Worm (Caenorhabditis elegans) whole organism, L3 larva: ENCODE measurements around the gene polg-1.

ENCODE experiments used
- R02D3.7 ChIP-seq: fragments of 150-350 bp; optimal IDR thresholded peaks from 2 replicates; lab custom pipeline; 2014; ENCODE audit warnings: missing biosample characterization, missing genetic modification characterization
- ZK546.5 ChIP-seq: sonication (generic microtip); optimal IDR thresholded peaks from 2 replicates; lab custom pipeline; 2017; ENCODE audit warnings: missing biosample characterization, missing genetic modification characterization
- aly-2 ChIP-seq: fragments of 150-350 bp; optimal IDR thresholded peaks from 2 replicates; lab custom pipeline; 2014; ENCODE audit warnings: missing biosample characterization, missing genetic modification characterization
- ama-1 ChIP-seq: fragments of 150-350 bp; optimal IDR thresholded peaks from 2 replicates; lab custom pipeline; 2018
- ceh-16 ChIP-seq: sonication (generic microtip); optimal IDR thresholded peaks from 2 replicates; lab custom pipeline; 2017; ENCODE audit warnings: missing biosample characterization, missing genetic modification characterization
- ceh-28 ChIP-seq: fragments of 150-350 bp; optimal IDR thresholded peaks from 2 replicates; lab custom pipeline; 2014; ENCODE audit warnings: missing biosample characterization, missing genetic modification reagents, missing genetic modification characterization
- ceh-82 ChIP-seq: fragments of 150-350 bp; optimal IDR thresholded peaks from 2 replicates; lab custom pipeline; 2014; ENCODE audit warnings: missing biosample characterization, missing genetic modification characterization
- daf-12 ChIP-seq: fragments of 150-350 bp; optimal IDR thresholded peaks from 2 replicates; lab custom pipeline; 2014; ENCODE audit warnings: missing biosample characterization, missing genetic modification reagents, missing genetic modification characterization
- egl-27 ChIP-seq: sonication (generic microtip); optimal IDR thresholded peaks from 4 replicates; lab custom pipeline; 2017; ENCODE audit warnings: missing biosample characterization, missing genetic modification reagents, missing genetic modification characterization
- elt-1 ChIP-seq: fragments of 150-350 bp; optimal IDR thresholded peaks from 2 replicates; lab custom pipeline; 2014; ENCODE audit warnings: missing biosample characterization, missing genetic modification characterization
- elt-2 ChIP-seq: sonication (generic microtip); optimal IDR thresholded peaks from 2 replicates; lab custom pipeline; 2016; ENCODE audit warnings: missing genetic modification reagents, mild to moderate bottlenecking, missing genetic modification characterization, missing compliant biosample characterization
- elt-3 ChIP-seq, 3 experiments: fragments of 150-350 bp in 1 of 3; sonication (generic microtip) in 2 of 3; optimal IDR thresholded peaks; 2 replicates in 2 of 3; 4 replicates in 1 of 3; lab custom pipeline; 2014 to 2017; ENCODE audit warnings: missing biosample characterization in 3 of 3, missing genetic modification characterization in 3 of 3
- eor-1 ChIP-seq, 2 experiments: fragments of 150-350 bp; optimal IDR thresholded peaks; 2 replicates each; lab custom pipeline; 2014 to 2018; ENCODE audit warnings: missing biosample characterization in 2 of 2, missing genetic modification characterization in 2 of 2
- fkh-10 ChIP-seq: sonication (generic microtip); optimal IDR thresholded peaks from 2 replicates; lab custom pipeline; 2017; ENCODE audit warnings: missing biosample characterization, missing genetic modification reagents, missing genetic modification characterization
- fos-1 ChIP-seq: fragments of 150-350 bp; optimal IDR thresholded peaks from 2 replicates; lab custom pipeline; 2014; ENCODE audit warnings: missing biosample characterization, missing genetic modification characterization
- hmg-11 ChIP-seq: sonication (generic microtip); optimal IDR thresholded peaks from 2 replicates; lab custom pipeline; 2016; ENCODE audit warnings: missing genetic modification characterization, missing compliant biosample characterization
- jun-1 ChIP-seq: fragments of 150-350 bp; optimal IDR thresholded peaks from 2 replicates; lab custom pipeline; 2014; ENCODE audit warnings: missing biosample characterization, missing genetic modification reagents, missing genetic modification characterization
- lsy-12 ChIP-seq: sonication (generic microtip); optimal IDR thresholded peaks from 2 replicates; lab custom pipeline; 2016; ENCODE audit warnings: mild to moderate bottlenecking, missing genetic modification characterization, missing compliant biosample characterization
- mdl-1 ChIP-seq: fragments of 150-350 bp; optimal IDR thresholded peaks from 2 replicates; lab custom pipeline; 2014; ENCODE audit warnings: missing biosample characterization, missing genetic modification characterization
- nfya-1 ChIP-seq: sonication (generic microtip); optimal IDR thresholded peaks from 2 replicates; lab custom pipeline; 2017; ENCODE audit warnings: missing genetic modification characterization, mild to moderate bottlenecking, missing compliant biosample characterization, antibody characterized with exemption, moderate library complexity; ENCODE audit not compliant: insufficient read depth
- nhr-11 ChIP-seq: fragments of 150-350 bp; optimal IDR thresholded peaks from 2 replicates; lab custom pipeline; 2014; ENCODE audit warnings: missing biosample characterization, missing genetic modification characterization
- nhr-12 ChIP-seq: fragments of 150-350 bp; optimal IDR thresholded peaks from 2 replicates; lab custom pipeline; 2014; ENCODE audit warnings: missing biosample characterization, missing genetic modification characterization
- nhr-23 ChIP-seq: fragments of 150-350 bp; optimal IDR thresholded peaks from 2 replicates; lab custom pipeline; 2014; ENCODE audit warnings: missing biosample characterization, missing genetic modification reagents, missing genetic modification characterization
- nhr-237 ChIP-seq: fragments of 150-350 bp; optimal IDR thresholded peaks from 2 replicates; lab custom pipeline; 2014; ENCODE audit warnings: missing biosample characterization, missing genetic modification characterization
- nhr-25 ChIP-seq: sonication (generic microtip); optimal IDR thresholded peaks from 2 replicates; lab custom pipeline; 2017; ENCODE audit warnings: missing biosample characterization, missing genetic modification characterization
- nhr-67 ChIP-seq: fragments of 150-350 bp; optimal IDR thresholded peaks from 2 replicates; lab custom pipeline; 2014; ENCODE audit warnings: missing biosample characterization, missing genetic modification characterization
- nhr-77 ChIP-seq: fragments of 150-350 bp; optimal IDR thresholded peaks from 2 replicates; lab custom pipeline; 2014; ENCODE audit warnings: missing biosample characterization, missing genetic modification characterization
- pha-4 ChIP-seq: fragments of 150-350 bp; optimal IDR thresholded peaks from 2 replicates; lab custom pipeline; 2014; ENCODE audit warnings: missing biosample characterization, missing genetic modification reagents, missing genetic modification characterization
- pqm-1 ChIP-seq: fragments of 150-350 bp; optimal IDR thresholded peaks from 2 replicates; lab custom pipeline; 2017; ENCODE audit warnings: missing biosample characterization, missing genetic modification characterization, inconsistent platforms
- skn-1 ChIP-seq: fragments of 150-350 bp; optimal IDR thresholded peaks from 2 replicates; lab custom pipeline; 2014; ENCODE audit warnings: missing biosample characterization, missing genetic modification characterization
- tbx-2 ChIP-seq: sonication (generic microtip); optimal IDR thresholded peaks from 2 replicates; lab custom pipeline; 2016; ENCODE audit warnings: mild to moderate bottlenecking, missing genetic modification characterization, missing compliant biosample characterization
- unc-39 ChIP-seq: sonication (generic microtip); optimal IDR thresholded peaks from 4 replicates; lab custom pipeline; 2017; ENCODE audit warnings: missing biosample characterization, missing genetic modification characterization
- zag-1 ChIP-seq: fragments of 150-350 bp; optimal IDR thresholded peaks from 2 replicates; lab custom pipeline; 2014; ENCODE audit warnings: missing biosample characterization, missing genetic modification characterization

polg-1 gene

ce11 chrII:12199912-12200637 lies at the start of gene polg-1:
polg-1 (minus strand) TSS chrII:12199962.
- TF ChIP-seq fkh-10 (GFP tag; lab: Kevin White, UChicago) (no peak), nhr-77 (tag; lab: Kevin White, UChicago) (no peak), ceh-82 (tag; lab: Kevin White, UChicago) (no peak), ceh-28 (tag; lab: Kevin White, UChicago) (peak; percentile 88)

DNA sequence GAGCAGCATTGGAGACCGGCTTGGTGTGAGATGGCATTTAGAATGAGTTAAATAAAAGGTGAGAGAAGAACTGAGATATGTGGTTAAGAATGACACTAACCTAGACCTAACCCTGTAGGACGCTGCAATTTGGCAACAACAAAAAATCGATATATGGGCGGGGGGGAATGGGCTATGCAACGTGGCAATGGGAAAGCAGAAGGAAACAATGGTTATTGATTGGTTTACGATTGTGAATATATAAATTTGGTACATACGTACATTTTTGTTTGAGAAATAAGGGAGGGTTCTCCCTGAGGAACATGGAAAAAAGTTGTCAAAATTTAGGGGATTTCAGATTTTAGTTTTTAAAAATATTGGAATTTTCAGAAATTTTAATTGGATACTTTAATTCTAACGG lies 49.3 kb upstream of the polg-1 start, which contains the start of gene tag-276:
tag-276 (minus strand) TSS at position 101 of the 400 bp plus-strand sequence.
- TF ChIP-seq skn-1 (tag; lab: Kevin White, UChicago) (no peak), tbx-2 (tag; lab: Kevin White, UChicago) (no peak), unc-39 (tag; lab: Kevin White, UChicago) (no peak), ceh-82 (tag; lab: Kevin White, UChicago) (no peak), nfya-1 (tag; lab: Kevin White, UChicago) (no peak)

DNA sequence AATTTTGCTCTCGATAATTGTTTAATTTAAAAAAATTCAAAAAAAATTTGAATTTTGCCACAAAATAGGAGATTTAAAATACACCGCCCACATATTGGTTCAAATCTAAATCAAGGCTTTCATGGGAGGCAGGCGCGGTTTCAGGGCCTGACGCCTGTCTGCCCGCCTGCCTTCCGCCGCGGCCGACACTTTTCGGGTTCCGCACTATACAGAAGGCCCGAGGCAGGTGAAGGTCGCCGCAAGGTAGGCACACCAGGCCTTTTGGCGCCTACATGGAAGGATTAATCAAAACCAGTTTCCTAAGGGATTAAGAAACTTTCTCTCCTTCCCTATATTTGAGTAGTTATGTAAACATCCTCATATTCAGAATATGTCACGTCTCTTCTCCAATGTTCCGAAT lies 42.8 kb upstream of the polg-1 start, which contains the start of gene Y57A10A.24:
Y57A10A.24 (plus strand) TSS at position 396 of the 400 bp plus-strand sequence.
- no peak for TF ChIP-seq fkh-10 (GFP tag; lab: Kevin White, UChicago)
- TF ChIP-seq tbx-2 (tag; lab: Kevin White, UChicago) = no peak
- no peak for TF ChIP-seq eor-1 (tag; optimal IDR thresholded peaks at IDR 0.05; lab: Kevin White, UChicago)
- TF ChIP-seq aly-2 (tag; lab: Kevin White, UChicago) = no peak
- TF ChIP-seq nhr-237 = no peak
- no peak for TF ChIP-seq ceh-82 (tag; lab: Kevin White, UChicago)
- TF ChIP-seq elt-2 (tag; lab: Kevin White, UChicago) = no peak
- TF ChIP-seq R02D3.7 (tag; lab: Kevin White, UChicago) = no peak
- no peak for TF ChIP-seq nhr-11
- no peak for TF ChIP-seq nhr-12 (tag; lab: Kevin White, UChicago)
- no peak for TF ChIP-seq ama-1
- no peak for TF ChIP-seq ceh-28 (tag; lab: Kevin White, UChicago)
- no peak for TF ChIP-seq ZK546.5 (tag; lab: Kevin White, UChicago)
- no peak for TF ChIP-seq mdl-1 (tag; lab: Kevin White, UChicago)
- TF ChIP-seq lsy-12 (tag; lab: Kevin White, UChicago) = no peak
- TF ChIP-seq skn-1 (tag; lab: Kevin White, UChicago) = no peak
- no peak for TF ChIP-seq zag-1
- TF ChIP-seq elt-1 = no peak
- TF ChIP-seq nhr-67 (tag; lab: Kevin White, UChicago) = no peak

DNA sequence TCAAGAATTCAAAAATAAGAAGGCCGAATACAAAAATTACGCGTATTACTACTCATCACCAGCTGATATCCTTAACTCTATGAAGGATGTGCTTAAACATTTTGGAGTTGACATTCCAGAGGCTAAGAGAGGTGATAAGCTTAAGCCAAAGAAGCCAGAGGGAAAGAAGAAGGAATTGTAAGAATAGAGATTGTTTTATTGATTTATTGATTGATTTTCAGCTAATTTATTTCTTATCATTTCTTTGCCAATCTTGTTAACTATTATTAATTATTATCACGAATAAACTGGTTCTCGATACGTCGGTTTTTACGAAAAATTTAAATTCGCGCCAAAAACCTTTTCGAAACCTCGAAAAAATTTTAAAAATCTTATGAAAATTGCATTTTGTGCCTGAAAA lies 42.0 kb upstream of the polg-1 start:
- TF ChIP-seq ceh-28 (tag; lab: Kevin White, UChicago) (peak; percentile 76), ceh-82 (tag; lab: Kevin White, UChicago) (no peak)
- TF ChIP-seq, all 47 proteins: peak for 1

ce11 chrII:12240088-12240487 lies 40.3 kb upstream of the polg-1 start, which contains the start of gene txdc-12.1:
txdc-12.1 (plus strand) TSS chrII:12240388.
- no peak for TF ChIP-seq ceh-16 (tag; lab: Kevin White, UChicago)
- TF ChIP-seq pha-4 (tag; lab: Kevin White, UChicago) = no peak
- TF ChIP-seq jun-1 (tag; lab: Kevin White, UChicago) = no peak
- no peak for TF ChIP-seq daf-12
- no peak for TF ChIP-seq pqm-1 (tag; lab: Kevin White, UChicago)
- no peak for TF ChIP-seq fos-1 (tag; lab: Kevin White, UChicago)
- TF ChIP-seq ZK546.5 (tag; lab: Kevin White, UChicago) = no peak
- no peak for TF ChIP-seq egl-27 (tag; lab: Kevin White, UChicago)
- TF ChIP-seq unc-39 (tag; lab: Kevin White, UChicago) = no peak
- TF ChIP-seq fkh-10 (GFP tag; lab: Kevin White, UChicago) = no peak
- no peak for TF ChIP-seq hmg-11 (tag; lab: Kevin White, UChicago)
- TF ChIP-seq, all 47 proteins: peak for 0

- TF ChIP-seq elt-3 (tag; optimal IDR thresholded peaks at IDR 0.05; lab: Kevin White, UChicago) (peak in 2 of 3 experiments; percentile 24 to 34), unc-39 (tag; lab: Kevin White, UChicago) (no peak), daf-12 (no peak), aly-2 (tag; lab: Kevin White, UChicago) (no peak), nhr-25 (peak; percentile 96), nhr-23 (peak; percentile 90), ceh-28 (tag; lab: Kevin White, UChicago) (peak; percentile 0), elt-1 (peak; percentile 98)
Observed at ce11 chrII:12239449-12239848, 39.7 kb upstream of the polg-1 start.
